Worm (Caenorhabditis elegans): ENCODE data around the gene odd-1.

The odd-1 gene

ce11 chrIII:7141285-7141715 lies 33.2 kb downstream of the odd-1 start (continued):
- TF ChIP-seq nhr-77 (tag; optimal IDR thresholded peaks at IDR 0.05) (peak; percentile 62), nhr-25 (tag; optimal IDR thresholded peaks at IDR 0.05) (no peak), eor-1 (tag; optimal IDR thresholded peaks at IDR 0.05) (no peak), ZK546.5 (tag; optimal IDR thresholded peaks at IDR 0.05) (no peak), ztf-11 (tag; optimal IDR thresholded peaks at IDR 0.05) (no peak), nfya-1 (tag; optimal IDR thresholded peaks at IDR 0.05; ENCODE audit: insufficient read depth) (peak; percentile 61), unc-39 (tag; optimal IDR thresholded peaks at IDR 0.05) (no peak), jun-1 (tag; optimal IDR thresholded peaks at IDR 0.05) (no peak), nhr-237 (tag; optimal IDR thresholded peaks at IDR 0.05) (no peak)

ce11 chrIII:7142172-7142601 lies 34.1 kb downstream of the odd-1 start:
- TF ChIP-seq pqm-1 (tag; optimal IDR thresholded peaks at IDR 0.05): peak; percentile 45
- TF ChIP-seq sea-2 (GFP tag; optimal IDR thresholded peaks at IDR 0.05): no peak
- peak; percentile 26 for TF ChIP-seq elt-2 (tag; optimal IDR thresholded peaks at IDR 0.05)
- TF ChIP-seq nhr-25 (tag; optimal IDR thresholded peaks at IDR 0.05): peak; percentile 11
- no peak for TF ChIP-seq lsy-12 (tag; optimal IDR thresholded peaks at IDR 0.05)
- TF ChIP-seq ama-1 (optimal IDR thresholded peaks at IDR 0.05): peak; percentile 76
- TF ChIP-seq nfya-1 (tag; optimal IDR thresholded peaks at IDR 0.05; ENCODE audit: insufficient read depth): peak; percentile 43
- TF ChIP-seq snpc-4 (tag; optimal IDR thresholded peaks at IDR 0.05): peak; percentile 97
- no peak for TF ChIP-seq egl-5 (tag; optimal IDR thresholded peaks at IDR 0.05)
- TF ChIP-seq zag-1 (tag; optimal IDR thresholded peaks at IDR 0.05): no peak
- TF ChIP-seq nhr-23 (tag; optimal IDR thresholded peaks at IDR 0.05): no peak

ce11 chrIII:7144749-7145148 lies 36.6 kb downstream of the odd-1 start, which contains the start of gene glr-2:
glr-2 (minus strand) TSS chrIII:7144959.
- TF ChIP-seq fkh-10 (GFP tag; optimal IDR thresholded peaks at IDR 0.05) (no peak), fkh-2 (tag; optimal IDR thresholded peaks at IDR 0.05) (no peak), pha-4 (tag; optimal IDR thresholded peaks at IDR 0.05) (no peak), nhr-237 (tag; optimal IDR thresholded peaks at IDR 0.05) (no peak), ceh-28 (tag; optimal IDR thresholded peaks at IDR 0.05) (no peak), unc-39 (tag; optimal IDR thresholded peaks at IDR 0.05) (no peak), elt-3 (tag; optimal IDR thresholded peaks at IDR 0.05) (no peak), jun-1 (tag; optimal IDR thresholded peaks at IDR 0.05) (no peak), ceh-9 (tag; optimal IDR thresholded peaks at IDR 0.05) (no peak), nhr-43 (tag; optimal IDR thresholded peaks at IDR 0.05; ENCODE audit: poor library complexity, severe bottlenecking) (no peak), mdl-1 (tag; optimal IDR thresholded peaks at IDR 0.05) (no peak), skn-1 (tag; optimal IDR thresholded peaks at IDR 0.05) (no peak), ceh-16 (tag; optimal IDR thresholded peaks at IDR 0.05) (no peak), elt-2 (tag; optimal IDR thresholded peaks at IDR 0.05) (no peak), elt-1 (tag; optimal IDR thresholded peaks at IDR 0.05) (no peak), ztf-4 (tag; optimal IDR thresholded peaks at IDR 0.05) (no peak), nhr-67 (tag; optimal IDR thresholded peaks at IDR 0.05) (no peak), nhr-12 (tag; optimal IDR thresholded peaks at IDR 0.05) (no peak)

ce11 chrIII:7146341-7146740 lies 38.2 kb downstream of the odd-1 start:
- no peak for TF ChIP-seq mml-1 (tag; optimal IDR thresholded peaks at IDR 0.05)
- no peak for TF ChIP-seq nhr-76 (tag; optimal IDR thresholded peaks at IDR 0.05)
- TF ChIP-seq ama-1 (optimal IDR thresholded peaks at IDR 0.05): no peak
- TF ChIP-seq R02D3.7 (tag; optimal IDR thresholded peaks at IDR 0.05): no peak
- TF ChIP-seq egl-27 (tag; optimal IDR thresholded peaks at IDR 0.05): no peak
- TF ChIP-seq nhr-25 (tag; optimal IDR thresholded peaks at IDR 0.05): no peak
- TF ChIP-seq nhr-28 (tag; optimal IDR thresholded peaks at IDR 0.05): no peak
- no peak for TF ChIP-seq hmg-11 (tag; optimal IDR thresholded peaks at IDR 0.05)
- no peak for TF ChIP-seq lin-39 (tag; optimal IDR thresholded peaks at IDR 0.05)
- TF ChIP-seq pqm-1 (tag; optimal IDR thresholded peaks at IDR 0.05): no peak
- TF ChIP-seq jun-1 (tag; optimal IDR thresholded peaks at IDR 0.05): no peak
- no peak for TF ChIP-seq nhr-43 (tag; optimal IDR thresholded peaks at IDR 0.05; ENCODE audit: poor library complexity, severe bottlenecking)
- TF ChIP-seq unc-39 (tag; optimal IDR thresholded peaks at IDR 0.05): no peak
- TF ChIP-seq zag-1 (tag; optimal IDR thresholded peaks at IDR 0.05): no peak
- no peak for TF ChIP-seq ZK546.5 (tag; optimal IDR thresholded peaks at IDR 0.05)
- no peak for TF ChIP-seq ceh-28 (tag; optimal IDR thresholded peaks at IDR 0.05)
- TF ChIP-seq skn-1 (tag; optimal IDR thresholded peaks at IDR 0.05): no peak
- no peak for TF ChIP-seq ceh-82 (tag; optimal IDR thresholded peaks at IDR 0.05)

Measured in whole organism, L3 larva.